Worm (Caenorhabditis elegans): Measurements from ENCODE around the gene srh-258.

ce11 chrV:15404859-15405258, at the start of gene srh-258:
- no peak for TF ChIP-seq med-1 (GFP tag; optimal IDR thresholded peaks at IDR 0.05; ENCODE audit: insufficient read depth)
- no peak for TF ChIP-seq tab-1 (GFP tag; IDR thresholded peaks at IDR 0.05)
- no peak for TF ChIP-seq ztf-29 (GFP tag; IDR thresholded peaks at IDR 0.05)
- TF ChIP-seq klf-2 (GFP tag; conservative IDR thresholded peaks at IDR 0.05), result no peak
